Fruit fly (Drosophila melanogaster) whole organism, prepupa: ENCODE data around the gene Ptpmeg.

Source experiments
- Blimp-1 ChIP-seq: fragments of 200-800 bp; sonication (Bioruptor generic); optimal IDR thresholded peaks from 3 replicates; lab custom pipeline; 2017; ENCODE audit warnings: missing biosample characterization, missing genetic modification characterization, mild to moderate bottlenecking, moderate library complexity, missing genetic modification reagents
- CG11762 ChIP-seq: fragments of 200-800 bp; sonication (Bioruptor generic); optimal IDR thresholded peaks from 3 replicates; lab custom pipeline; 2016; ENCODE audit warnings: missing biosample characterization, missing genetic modification characterization; ENCODE audit not compliant: insufficient read depth
- CG9139 ChIP-seq: fragments of 200-800 bp; sonication (Bioruptor generic); optimal IDR thresholded peaks from 3 replicates; lab custom pipeline; 2017; ENCODE audit warnings: missing biosample characterization, mild to moderate bottlenecking, missing genetic modification characterization
- Hr39 ChIP-seq: fragments of 200-800 bp; sonication (Bioruptor generic); optimal IDR thresholded peaks from 2 replicates; lab custom pipeline; 2016; ENCODE audit warnings: missing biosample characterization, missing genetic modification characterization
- Lpt ChIP-seq: fragments of 200-800 bp; sonication (Bioruptor generic); optimal IDR thresholded peaks from 3 replicates; lab custom pipeline; 2016; ENCODE audit warnings: missing biosample characterization, missing genetic modification characterization
- Sox14 ChIP-seq: fragments of 200-800 bp; sonication (Bioruptor generic); optimal IDR thresholded peaks from 3 replicates; lab custom pipeline; 2016; ENCODE audit warnings: missing biosample characterization, missing genetic modification characterization
- dac ChIP-seq: fragments of 200-800 bp; sonication (Bioruptor generic); optimal IDR thresholded peaks from 2 replicates; lab custom pipeline; 2017; ENCODE audit warnings: missing biosample characterization, mild to moderate bottlenecking, missing genetic modification characterization
- fd59A ChIP-seq: fragments of 200-800 bp; sonication (Bioruptor generic); optimal IDR thresholded peaks from 2 replicates; lab custom pipeline; 2017; ENCODE audit warnings: missing biosample characterization, mild to moderate bottlenecking, missing genetic modification characterization, missing genetic modification reagents

dm6 chr3L:291583-292145 lies 36.2 kb upstream of the Ptpmeg start:
- TF ChIP-seq Lpt (GFP tag; lab: Kevin White, UChicago), result no peak
- no peak for TF ChIP-seq CG11762 (GFP tag; lab: Kevin White, UChicago)
- TF ChIP-seq Hr39, result no peak
- TF ChIP-seq fd59A (GFP tag; lab: Kevin White, UChicago), result no peak
- TF ChIP-seq Blimp-1 (GFP tag; lab: Kevin White, UChicago), result no peak
- TF ChIP-seq CG9139, result no peak
- TF ChIP-seq dac (GFP tag; lab: Kevin White, UChicago), result no peak
- TF ChIP-seq Sox14, result no peak
